Worm (Caenorhabditis elegans): ENCODE measurements around the gene frg-1.

DNA sequence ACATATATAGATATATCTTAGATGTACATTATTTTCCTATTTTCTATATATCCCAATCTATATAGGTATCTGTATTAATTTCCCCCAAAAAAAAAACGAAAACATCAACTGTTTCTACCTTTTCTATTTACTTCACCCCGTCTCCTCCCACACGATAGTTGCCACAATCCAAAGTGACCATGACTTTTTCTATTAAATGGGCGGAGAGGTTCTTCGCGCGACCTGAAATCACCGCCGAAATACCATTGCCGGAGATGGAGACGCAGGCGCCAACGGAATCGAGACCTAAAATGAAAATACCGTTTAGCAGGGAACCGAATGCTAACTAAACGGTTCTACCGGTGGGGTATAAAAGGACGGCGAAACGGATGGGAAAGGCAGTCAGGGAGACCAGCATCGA is 39.7 kb downstream of the frg-1 start, which contains the start of gene col-98:
- TF ChIP-seq ceh-62 (tag; optimal IDR thresholded peaks at IDR 0.05) (no peak), ces-1 (GFP tag; optimal IDR thresholded peaks at IDR 0.05) (no peak), nhr-11 (tag; optimal IDR thresholded peaks at IDR 0.05) (no peak), lin-39 (tag; optimal IDR thresholded peaks at IDR 0.05) (no peak), ztf-11 (tag; optimal IDR thresholded peaks at IDR 0.05) (no peak), pha-4 (GFP tag; IDR thresholded peaks at IDR 0.05) (no peak), pha-4 (tag; optimal IDR thresholded peaks at IDR 0.05) (no peak), ama-1 (optimal IDR thresholded peaks at IDR 0.05) (no peak)
